Worm (Caenorhabditis elegans): ENCODE results near the gene Y70C5A.4.

- TF ChIP-seq ccch-3 (GFP tag; optimal IDR thresholded peaks at IDR 0.05) (no peak), nhr-27 (tag; optimal IDR thresholded peaks at IDR 0.05) (no peak), D2030.7 (GFP tag; IDR thresholded peaks at IDR 0.05) (no peak), nhr-80 (tag; optimal IDR thresholded peaks at IDR 0.05) (peak; percentile 74), B0261.1 (tag; optimal IDR thresholded peaks at IDR 0.05) (no peak), zim-3 (tag; optimal IDR thresholded peaks at IDR 0.05) (no peak), pha-4 (tag; optimal IDR thresholded peaks at IDR 0.05) (no peak), ama-1 (optimal IDR thresholded peaks at IDR 0.05) (peak; percentile 63), ama-1 (GFP tag; optimal IDR thresholded peaks at IDR 0.05) (no peak), snpc-3.4 (tag; optimal IDR thresholded peaks at IDR 0.05) (no peak), rec-8 (tag; optimal IDR thresholded peaks at IDR 0.05) (no peak), tbx-9 (tag; optimal IDR thresholded peaks at IDR 0.05; ENCODE audit: borderline replicate concordance) (no peak), snpc-4 (GFP tag; optimal IDR thresholded peaks at IDR 0.05) (no peak), snpc-4 (tag; optimal IDR thresholded peaks at IDR 0.05) (peak in 2 of 4 experiments; percentile 11 to 35)
Observed at ce11 chrV:16595140-16595791, 22.3 kb upstream of the Y70C5A.4 start, which contains the start of gene cpl-1.
